Worm (Caenorhabditis elegans) whole organism, L2 larva: ENCODE measurements around the gene F58B4.3.

Experiments used
- F13H6.1 ChIP-seq: sonication (generic microtip); optimal IDR thresholded peaks from 2 replicates; lab custom pipeline; 2016; ENCODE audit warnings: missing genetic modification characterization, missing compliant biosample characterization
- R02D3.7 ChIP-seq: fragments of 150-350 bp; optimal IDR thresholded peaks from 2 replicates; lab custom pipeline; 2014; ENCODE audit warnings: missing biosample characterization, missing genetic modification characterization
- Y55F3AM.14 ChIP-seq: fragments of 200-800 bp; sonication (Bioruptor generic); optimal IDR thresholded peaks from 2 replicates; lab custom pipeline; 2018; ENCODE audit warnings: mild to moderate bottlenecking, missing genetic modification characterization, missing compliant biosample characterization
- alr-1 ChIP-seq: fragments of 150-350 bp; optimal IDR thresholded peaks from 2 replicates; lab custom pipeline; 2014; ENCODE audit warnings: missing biosample characterization, missing genetic modification characterization
- aly-2 ChIP-seq: fragments of 150-350 bp; optimal IDR thresholded peaks from 2 replicates; lab custom pipeline; 2014; ENCODE audit warnings: missing biosample characterization, missing genetic modification characterization
- ama-1 ChIP-seq: fragments of 150-350 bp; optimal IDR thresholded peaks from 2 replicates; lab custom pipeline; 2018; ENCODE audit warnings: inconsistent platforms
- ceh-16 ChIP-seq: fragments of 150-350 bp; optimal IDR thresholded peaks from 2 replicates; lab custom pipeline; 2014; ENCODE audit warnings: missing biosample characterization, missing genetic modification characterization
- ceh-82 ChIP-seq: fragments of 150-350 bp; optimal IDR thresholded peaks from 2 replicates; lab custom pipeline; 2014; ENCODE audit warnings: missing biosample characterization, missing genetic modification characterization
- crh-2 ChIP-seq: sonication (generic microtip); optimal IDR thresholded peaks from 2 replicates; lab custom pipeline; 2017; ENCODE audit warnings: missing biosample characterization, missing genetic modification characterization
- egl-27 ChIP-seq: sonication (generic microtip); optimal IDR thresholded peaks from 3 replicates; lab custom pipeline; 2017; ENCODE audit warnings: missing biosample characterization, missing genetic modification reagents, missing genetic modification characterization
- elt-1 ChIP-seq: fragments of 150-350 bp; optimal IDR thresholded peaks from 2 replicates; lab custom pipeline; 2014; ENCODE audit warnings: missing biosample characterization, missing genetic modification characterization
- elt-3 ChIP-seq: sonication (generic microtip); optimal IDR thresholded peaks from 2 replicates; lab custom pipeline; 2017; ENCODE audit warnings: missing biosample characterization, missing genetic modification characterization
- fos-1 ChIP-seq: fragments of 150-350 bp; optimal IDR thresholded peaks from 2 replicates; lab custom pipeline; 2014; ENCODE audit warnings: missing biosample characterization, missing genetic modification characterization
- gmeb-1 ChIP-seq: fragments of 150-350 bp; optimal IDR thresholded peaks from 2 replicates; lab custom pipeline; 2014; ENCODE audit warnings: missing biosample characterization, missing genetic modification characterization
- lin-39 ChIP-seq: fragments of 150-350 bp; optimal IDR thresholded peaks from 2 replicates; lab custom pipeline; 2014; ENCODE audit warnings: missing biosample characterization, missing genetic modification reagents, missing genetic modification characterization
- lsy-2 ChIP-seq, 2 experiments: fragments of 150-350 bp in 1 of 2; sonication (generic microtip) in 1 of 2; optimal IDR thresholded peaks; 2 replicates each; lab custom pipeline; 2014 to 2017; ENCODE audit warnings: missing biosample characterization in 2 of 2, missing genetic modification characterization in 2 of 2
- mbf-1 ChIP-seq: sonication (generic microtip); optimal IDR thresholded peaks from 2 replicates; lab custom pipeline; 2017; ENCODE audit warnings: missing biosample characterization, missing genetic modification characterization
- mdl-1 ChIP-seq, 2 experiments: fragments of 150-350 bp in 1 of 2; sonication (generic microtip) in 1 of 2; optimal IDR thresholded peaks; 2 replicates each; lab custom pipeline; 2017; ENCODE audit warnings: missing biosample characterization in 2 of 2, missing genetic modification characterization in 2 of 2
- nhr-12 ChIP-seq: fragments of 150-350 bp; optimal IDR thresholded peaks from 2 replicates; lab custom pipeline; 2014; ENCODE audit warnings: missing biosample characterization, missing genetic modification characterization
- nhr-129 ChIP-seq: fragments of 150-350 bp; optimal IDR thresholded peaks from 2 replicates; lab custom pipeline; 2014; ENCODE audit warnings: missing biosample characterization, missing genetic modification characterization
- nhr-21 ChIP-seq: fragments of 150-350 bp; optimal IDR thresholded peaks from 2 replicates; lab custom pipeline; 2014; ENCODE audit warnings: missing biosample characterization, missing genetic modification characterization
- nhr-237 ChIP-seq: fragments of 150-350 bp; optimal IDR thresholded peaks from 2 replicates; lab custom pipeline; 2014; ENCODE audit warnings: missing biosample characterization, missing genetic modification characterization
- peb-1 ChIP-seq: fragments of 150-350 bp; optimal IDR thresholded peaks from 2 replicates; lab custom pipeline; 2014; ENCODE audit warnings: missing biosample characterization, missing genetic modification characterization
- sem-4 ChIP-seq: fragments of 150-350 bp; optimal IDR thresholded peaks from 2 replicates; lab custom pipeline; 2014; ENCODE audit warnings: missing biosample characterization, missing genetic modification reagents, missing genetic modification characterization
- skn-1 ChIP-seq: sonication (generic microtip); optimal IDR thresholded peaks from 2 replicates; lab custom pipeline; 2017; ENCODE audit warnings: missing biosample characterization, missing genetic modification characterization
- sma-3 ChIP-seq: sonication (generic microtip); optimal IDR thresholded peaks from 2 replicates; lab custom pipeline; 2016; ENCODE audit warnings: missing genetic modification reagents, missing genetic modification characterization, missing compliant biosample characterization
- sma-9 ChIP-seq, 2 experiments: fragments of 150-350 bp in 1 of 2; sonication (generic microtip) in 1 of 2; optimal IDR thresholded peaks; 2 replicates each; lab custom pipeline; 2014 to 2016; ENCODE audit warnings: missing genetic modification characterization in 2 of 2, mild to moderate bottlenecking in 1 of 2, missing biosample characterization in 1 of 2, missing compliant biosample characterization in 1 of 2, missing genetic modification reagents in 1 of 2, moderate library complexity in 1 of 2
- snpc-4 ChIP-seq: fragments of 150-350 bp; optimal IDR thresholded peaks from 2 replicates; lab custom pipeline; 2014; ENCODE audit warnings: missing biosample characterization, missing genetic modification characterization
- unc-39 ChIP-seq: fragments of 150-350 bp; optimal IDR thresholded peaks from 2 replicates; lab custom pipeline; 2014; ENCODE audit warnings: missing biosample characterization, missing genetic modification characterization
- unc-55 ChIP-seq: fragments of 150-350 bp; sonication (generic microtip); optimal IDR thresholded peaks from 3 replicates; lab custom pipeline; 2014; ENCODE audit warnings: missing biosample characterization, missing genetic modification reagents, missing genetic modification characterization
- unc-62 ChIP-seq: fragments of 150-350 bp; optimal IDR thresholded peaks from 2 replicates; lab custom pipeline; 2014; ENCODE audit warnings: missing biosample characterization, missing genetic modification reagents, missing genetic modification characterization
- zag-1 ChIP-seq: fragments of 150-350 bp; optimal IDR thresholded peaks from 2 replicates; lab custom pipeline; 2014; ENCODE audit warnings: missing biosample characterization, missing genetic modification characterization
- ztf-11 ChIP-seq: sonication (generic microtip); optimal IDR thresholded peaks from 2 replicates; lab custom pipeline; 2017; ENCODE audit warnings: missing biosample characterization, missing genetic modification characterization
- ztf-4 ChIP-seq: fragments of 150-350 bp; optimal IDR thresholded peaks from 2 replicates; lab custom pipeline; 2014; ENCODE audit warnings: missing biosample characterization, missing genetic modification characterization

F58B4.3 gene

DNA sequence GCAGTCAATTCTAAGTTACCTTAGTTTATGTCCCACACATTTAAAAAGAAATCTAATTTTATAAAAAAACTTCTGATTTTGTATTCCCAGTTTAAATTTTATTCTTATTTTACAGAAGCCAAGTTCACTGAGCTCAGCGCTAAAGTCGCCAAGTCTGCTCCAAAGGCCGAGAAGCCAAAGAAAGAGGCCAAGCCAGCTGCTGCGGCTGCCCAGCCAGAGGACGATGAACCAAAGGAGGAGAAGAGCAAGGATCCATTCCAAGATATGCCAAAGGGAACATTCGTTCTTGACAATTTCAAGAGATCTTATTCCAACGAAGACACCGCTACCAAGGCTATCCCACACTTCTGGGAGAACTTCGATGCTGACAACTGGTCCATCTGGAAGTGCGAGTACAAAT, 37.3 kb downstream of the F58B4.3 start:
- no peak for TF ChIP-seq skn-1 (tag; lab: Kevin White, UChicago)
- TF ChIP-seq, all 48 proteins: peak for 0

- no peak for TF ChIP-seq nhr-12 (tag; lab: Kevin White, UChicago)
- TF ChIP-seq unc-39 (tag; lab: Kevin White, UChicago) = no peak
- no peak for TF ChIP-seq ama-1
- no peak for TF ChIP-seq gmeb-1
- no peak for TF ChIP-seq R02D3.7 (tag; lab: Kevin White, UChicago)
- no peak for TF ChIP-seq alr-1
- TF ChIP-seq nhr-129 = no peak
- TF ChIP-seq ztf-11 (tag; lab: Kevin White, UChicago) = no peak
- TF ChIP-seq fos-1 (tag; lab: Kevin White, UChicago) = no peak
- TF ChIP-seq F13H6.1 (tag; lab: Kevin White, UChicago) = no peak
- TF ChIP-seq Y55F3AM.14 (GFP tag; lab: Kevin White, UChicago) = no peak
- no peak for TF ChIP-seq mdl-1 (tag; optimal IDR thresholded peaks at IDR 0.05; lab: Kevin White, UChicago)
- TF ChIP-seq elt-1 (tag; lab: Kevin White, UChicago) = no peak
- TF ChIP-seq aly-2 (tag; lab: Kevin White, UChicago) = no peak
- no peak for TF ChIP-seq sem-4 (tag; lab: Kevin White, UChicago)
- TF ChIP-seq skn-1 (tag; lab: Kevin White, UChicago) = no peak
- TF ChIP-seq elt-3 (tag; lab: Kevin White, UChicago) = no peak
- no peak for TF ChIP-seq peb-1 (tag; lab: Kevin White, UChicago)
- TF ChIP-seq sma-3 (GFP tag; lab: Kevin White, UChicago) = no peak
- no peak for TF ChIP-seq snpc-4 (tag; lab: Kevin White, UChicago)
Observed at ce11 chrV:10967594-10968273, 38.1 kb downstream of the F58B4.3 start.

DNA sequence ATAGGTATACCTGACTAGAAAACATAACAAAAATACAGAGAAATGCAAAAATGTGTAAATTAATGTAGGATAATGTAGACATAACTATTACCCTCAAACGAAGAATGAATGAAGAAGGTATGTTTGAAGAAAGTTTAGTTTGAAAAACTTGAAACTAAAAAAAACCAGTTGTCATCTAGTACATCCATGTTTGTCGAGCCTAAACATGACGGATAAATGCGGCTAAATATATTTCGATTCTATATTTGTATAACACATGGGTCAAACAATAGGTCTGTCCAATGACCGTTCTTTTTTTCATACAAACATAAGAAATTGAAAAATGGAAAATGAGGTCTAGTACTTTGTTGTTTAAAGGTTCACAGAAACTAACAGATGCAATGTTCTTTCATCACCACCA, 40.5 kb downstream of the F58B4.3 start, which contains the start of gene F17C11.22:
Gene F17C11.22, minus strand, starts transcription at position 101 of the 400 bp plus-strand sequence.
- no peak for TF ChIP-seq ztf-11 (tag; lab: Kevin White, UChicago)
- TF ChIP-seq alr-1 = no peak
- TF ChIP-seq zag-1 (tag; lab: Kevin White, UChicago) = no peak
- TF ChIP-seq ztf-4 (tag; lab: Kevin White, UChicago) = no peak
- TF ChIP-seq, all 48 proteins: peak for 0

ce11 chrV:10970930-10971329, 41.3 kb downstream of the F58B4.3 start:
- TF ChIP-seq sma-3 (GFP tag; lab: Kevin White, UChicago) (no peak), mdl-1 (tag; optimal IDR thresholded peaks at IDR 0.05; lab: Kevin White, UChicago) (no peak), nhr-21 (tag; lab: Kevin White, UChicago) (no peak), aly-2 (tag; lab: Kevin White, UChicago) (no peak)

- TF ChIP-seq ztf-11 (tag; lab: Kevin White, UChicago) = no peak
- no peak for TF ChIP-seq elt-1 (tag; lab: Kevin White, UChicago)
- no peak for TF ChIP-seq fos-1 (tag; lab: Kevin White, UChicago)
- no peak for TF ChIP-seq crh-2 (tag; lab: Kevin White, UChicago)
- no peak for TF ChIP-seq egl-27 (tag; lab: Kevin White, UChicago)
- TF ChIP-seq ceh-82 = no peak
- no peak for TF ChIP-seq lin-39 (tag; lab: Kevin White, UChicago)
- no peak for TF ChIP-seq unc-62 (GFP tag; lab: Kevin White, UChicago)
- no peak for TF ChIP-seq nhr-237 (tag; lab: Kevin White, UChicago)
- TF ChIP-seq ztf-4 (tag; lab: Kevin White, UChicago) = no peak
- no peak for TF ChIP-seq ceh-16
- TF ChIP-seq alr-1 = no peak
- TF ChIP-seq nhr-129 = no peak
- TF ChIP-seq sma-9 (GFP tag; optimal IDR thresholded peaks at IDR 0.05; lab: Kevin White, UChicago) = no peak
- TF ChIP-seq sma-9 (tag; optimal IDR thresholded peaks at IDR 0.05; lab: Kevin White, UChicago) = no peak
- TF ChIP-seq nhr-21 (tag; lab: Kevin White, UChicago) = no peak
- no peak for TF ChIP-seq mbf-1 (tag; lab: Kevin White, UChicago)
- TF ChIP-seq unc-55 (GFP tag; lab: Kevin White, UChicago) = no peak
- no peak for TF ChIP-seq lsy-2 (tag; optimal IDR thresholded peaks at IDR 0.05; lab: Kevin White, UChicago)
- no peak for TF ChIP-seq gmeb-1
- no peak for TF ChIP-seq sem-4 (tag; lab: Kevin White, UChicago)
Observed at ce11 chrV:10975091-10975490, 45.5 kb downstream of the F58B4.3 start.
